Worm (Caenorhabditis elegans): ENCODE measurements around the gene gln-6.

- no peak for TF ChIP-seq T22C8.4 (GFP tag; IDR thresholded peaks at IDR 0.05)
- no peak for TF ChIP-seq klf-2 (GFP tag; conservative IDR thresholded peaks at IDR 0.05)
- no peak for TF ChIP-seq flt-1 (GFP tag; IDR thresholded peaks at IDR 0.05)
These were observed 7.6 kb upstream of the gln-6 start, which contains the start of gene C28D4.8 for ce11 chrIV:9748342-9748741.
